Worm (Caenorhabditis elegans): ENCODE measurements around the gene srj-18.

Gene srj-18

DNA sequence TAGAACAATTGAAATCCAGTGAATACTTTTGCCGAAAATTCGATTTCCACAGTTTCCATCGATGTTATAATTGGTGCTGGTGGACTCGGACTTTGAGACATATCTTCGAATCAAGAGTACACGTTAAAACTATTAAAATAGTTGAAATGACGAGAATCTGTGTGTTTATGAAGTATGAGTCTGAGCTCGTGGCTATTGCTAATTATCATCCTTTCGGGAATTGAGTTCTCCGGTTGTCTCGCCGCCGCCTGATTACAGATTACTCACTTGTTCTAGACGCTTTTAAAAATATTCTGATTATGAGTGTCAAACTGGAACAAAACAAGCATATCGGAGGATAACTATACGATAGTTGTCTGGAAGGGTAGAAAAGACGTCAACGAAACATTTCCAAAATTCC is 36.0 kb upstream of the srj-18 start, which contains the start of gene srg-56:
srg-56 (minus strand) TSS at position 101 of the 400 bp plus-strand sequence.
- TF ChIP-seq elt-3 (tag; optimal IDR thresholded peaks at IDR 0.05), result no peak
- TF ChIP-seq blmp-1 (tag; optimal IDR thresholded peaks at IDR 0.05), result no peak
- no peak for TF ChIP-seq ceh-83 (GFP tag; optimal IDR thresholded peaks at IDR 0.05)
- TF ChIP-seq sptf-1 (tag; optimal IDR thresholded peaks at IDR 0.05), result no peak
- no peak for TF ChIP-seq lsy-2 (tag; optimal IDR thresholded peaks at IDR 0.05)

DNA sequence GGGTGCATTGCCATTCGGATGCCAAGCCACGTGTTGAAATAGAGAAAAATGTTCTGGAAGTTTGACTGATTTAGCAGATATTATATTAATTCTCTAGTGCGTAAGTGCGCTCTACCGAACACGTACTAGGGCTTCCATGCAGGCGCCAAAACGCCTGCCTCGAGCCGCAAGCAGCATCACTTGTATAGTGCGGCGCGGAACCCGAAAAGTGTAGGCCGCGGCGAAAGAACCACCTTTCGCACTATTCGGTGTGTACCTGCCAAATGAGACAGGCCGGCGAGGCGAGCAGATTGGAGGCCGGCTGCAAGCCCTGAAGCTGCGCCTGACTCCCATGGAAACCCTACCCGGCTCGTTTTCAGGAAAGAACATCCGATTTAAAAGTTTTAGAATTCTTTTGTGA is 34.5 kb upstream of the srj-18 start:
- no peak for TF ChIP-seq nhr-28 (tag; optimal IDR thresholded peaks at IDR 0.05)
- no peak for TF ChIP-seq unc-120 (tag; optimal IDR thresholded peaks at IDR 0.05; ENCODE audit: poor library complexity, severe bottlenecking)
- TF ChIP-seq lin-13 (tag; optimal IDR thresholded peaks at IDR 0.05), result no peak
- no peak for TF ChIP-seq cnd-1 (tag; optimal IDR thresholded peaks at IDR 0.05)
- TF ChIP-seq nhr-12 (tag; optimal IDR thresholded peaks at IDR 0.05), result no peak
- no peak for TF ChIP-seq elt-3 (tag; optimal IDR thresholded peaks at IDR 0.05)
- no peak for TF ChIP-seq mab-5 (tag; optimal IDR thresholded peaks at IDR 0.05)
- TF ChIP-seq ceh-43 (GFP tag; optimal IDR thresholded peaks at IDR 0.05), result no peak
- no peak for TF ChIP-seq ztf-11 (tag; optimal IDR thresholded peaks at IDR 0.05)
- no peak for TF ChIP-seq unc-39 (tag; optimal IDR thresholded peaks at IDR 0.05)
- TF ChIP-seq lsy-2 (tag; optimal IDR thresholded peaks at IDR 0.05), result no peak
- no peak for TF ChIP-seq sptf-1 (tag; optimal IDR thresholded peaks at IDR 0.05)
- TF ChIP-seq ceh-39 (tag; optimal IDR thresholded peaks at IDR 0.05), result no peak
- no peak for TF ChIP-seq pha-4 (tag; optimal IDR thresholded peaks at IDR 0.05)
- TF ChIP-seq hlh-1 (tag; optimal IDR thresholded peaks at IDR 0.05), result no peak
- TF ChIP-seq nhr-237 (tag; optimal IDR thresholded peaks at IDR 0.05), result no peak
- no peak for TF ChIP-seq mls-2 (tag; optimal IDR thresholded peaks at IDR 0.05)
- no peak for TF ChIP-seq ces-1 (GFP tag; optimal IDR thresholded peaks at IDR 0.05)
- TF ChIP-seq M03D4.4 (tag; optimal IDR thresholded peaks at IDR 0.05), result no peak

DNA sequence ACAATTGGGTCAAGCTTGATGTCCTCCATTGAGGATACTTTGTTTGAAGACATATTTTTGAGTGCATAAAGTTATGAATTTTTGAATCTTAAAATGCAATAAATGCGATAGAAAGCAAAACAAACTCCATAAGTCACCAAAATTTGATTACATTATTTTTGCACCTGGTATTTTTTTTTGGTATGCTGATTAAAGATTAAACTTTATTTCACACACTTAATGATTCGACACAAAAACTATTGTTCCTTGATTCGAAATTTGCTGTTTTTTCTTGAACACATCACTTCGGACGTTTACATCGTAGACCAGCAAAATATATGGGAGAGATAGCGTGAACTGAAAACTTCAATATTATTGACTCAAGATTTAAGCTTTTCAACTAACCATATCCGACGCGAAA is 33.9 kb upstream of the srj-18 start, which contains the start of gene srg-61:
srg-61 (minus strand) TSS at position 101 of the 400 bp plus-strand sequence.
- TF ChIP-seq tbx-8 (GFP tag; optimal IDR thresholded peaks at IDR 0.05), result no peak

DNA sequence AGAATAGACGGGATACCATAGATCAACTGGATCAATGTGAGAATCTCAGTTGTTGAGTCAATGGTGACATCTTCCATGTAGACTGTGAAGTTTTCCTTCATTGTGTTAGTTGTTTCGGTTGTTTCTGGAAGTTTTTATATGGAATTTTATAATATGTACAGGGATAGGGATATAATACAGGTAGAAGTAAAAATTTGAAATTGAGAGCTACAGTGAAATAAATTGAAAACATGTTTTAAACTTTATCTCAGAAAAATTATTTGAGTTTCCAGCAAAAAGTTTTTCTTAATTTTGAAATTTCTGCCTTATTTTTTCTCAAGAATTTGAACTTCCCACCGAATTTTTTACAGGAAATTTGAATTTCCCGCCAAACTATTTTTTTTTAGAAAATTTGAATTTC is 31.8 kb upstream of the srj-18 start, which contains the start of gene srg-62:
srg-62 (minus strand) TSS at position 101 of the 400 bp plus-strand sequence.
- TF ChIP-seq zip-8 (tag; optimal IDR thresholded peaks at IDR 0.05) (no peak), flh-1 (GFP tag; optimal IDR thresholded peaks at IDR 0.05) (no peak), hlh-1 (tag; optimal IDR thresholded peaks at IDR 0.05) (no peak), nhr-2 (tag; optimal IDR thresholded peaks at IDR 0.05) (no peak), M03D4.4 (tag; optimal IDR thresholded peaks at IDR 0.05) (no peak), mls-2 (tag; optimal IDR thresholded peaks at IDR 0.05) (no peak), sem-2 (GFP tag; optimal IDR thresholded peaks at IDR 0.05) (no peak), nhr-237 (tag; optimal IDR thresholded peaks at IDR 0.05) (no peak), nhr-28 (tag; optimal IDR thresholded peaks at IDR 0.05) (no peak), ces-1 (GFP tag; optimal IDR thresholded peaks at IDR 0.05) (no peak), lin-32 (GFP tag; optimal IDR thresholded peaks at IDR 0.05) (no peak), bed-3 (GFP tag; optimal IDR thresholded peaks at IDR 0.05) (no peak), snpc-4 (tag; optimal IDR thresholded peaks at IDR 0.05) (no peak), unc-62 (GFP tag; optimal IDR thresholded peaks at IDR 0.05) (no peak), mab-5 (tag; optimal IDR thresholded peaks at IDR 0.05) (no peak), nhr-12 (tag; optimal IDR thresholded peaks at IDR 0.05) (no peak)

DNA sequence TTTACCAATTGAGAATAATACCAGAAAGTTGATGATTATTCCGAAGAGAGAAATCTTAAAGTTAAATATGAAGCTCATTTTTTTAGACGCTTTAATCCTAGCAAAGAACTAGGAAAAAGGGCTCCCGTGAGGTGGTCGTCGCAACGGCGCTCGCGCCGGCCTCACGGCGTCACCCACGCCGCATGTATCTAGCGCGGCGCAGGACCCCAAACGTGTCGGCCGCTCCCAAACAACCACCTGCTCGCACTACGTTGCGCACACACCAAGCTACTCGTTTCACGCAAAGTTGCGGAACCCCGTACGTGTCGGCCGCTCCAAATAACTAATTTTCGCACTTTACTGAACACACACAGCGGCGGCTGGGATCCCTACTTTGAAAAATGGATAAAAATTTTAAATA is 27.7 kb upstream of the srj-18 start:
- TF ChIP-seq pha-4 (tag; optimal IDR thresholded peaks at IDR 0.05) (no peak), ceh-83 (GFP tag; optimal IDR thresholded peaks at IDR 0.05) (no peak), flh-1 (GFP tag; optimal IDR thresholded peaks at IDR 0.05) (no peak), mab-5 (tag; optimal IDR thresholded peaks at IDR 0.05) (no peak)

DNA sequence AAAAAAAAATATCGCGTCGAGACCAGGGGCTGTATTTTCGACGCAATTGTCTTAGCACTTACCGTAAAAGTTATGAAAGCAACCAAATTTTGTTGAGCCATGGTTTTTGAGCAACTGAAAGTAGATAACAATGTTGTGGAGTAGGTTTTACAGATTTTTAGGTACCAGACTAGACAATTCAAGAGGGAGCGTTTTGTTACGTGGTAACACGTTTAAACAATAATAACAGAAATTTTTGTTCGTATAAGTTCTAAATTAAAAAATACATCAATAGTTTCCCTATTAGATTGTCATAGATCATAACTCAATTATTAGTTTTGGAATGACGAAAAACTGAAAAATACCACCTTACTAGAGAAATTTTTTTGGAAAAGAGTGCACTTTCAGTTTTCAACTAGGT is 24.1 kb upstream of the srj-18 start, which contains the start of gene srx-24:
srx-24 (minus strand) TSS at position 101 of the 400 bp plus-strand sequence.
- TF ChIP-seq ceh-39 (tag; optimal IDR thresholded peaks at IDR 0.05) (no peak), snpc-4 (tag; optimal IDR thresholded peaks at IDR 0.05) (no peak), ztf-11 (tag; optimal IDR thresholded peaks at IDR 0.05) (no peak), zip-8 (tag; optimal IDR thresholded peaks at IDR 0.05) (no peak), nhr-76 (tag; optimal IDR thresholded peaks at IDR 0.05) (no peak), flh-1 (GFP tag; optimal IDR thresholded peaks at IDR 0.05) (no peak)
